Worm (Caenorhabditis elegans): ENCODE results near the gene drd-50.
"Not testable (repeated sequence)": the region's sequence is repeated elsewhere in the genome, so short reads cannot be mapped to it uniquely, and the experiment has no call there.

drd-50 gene

DNA sequence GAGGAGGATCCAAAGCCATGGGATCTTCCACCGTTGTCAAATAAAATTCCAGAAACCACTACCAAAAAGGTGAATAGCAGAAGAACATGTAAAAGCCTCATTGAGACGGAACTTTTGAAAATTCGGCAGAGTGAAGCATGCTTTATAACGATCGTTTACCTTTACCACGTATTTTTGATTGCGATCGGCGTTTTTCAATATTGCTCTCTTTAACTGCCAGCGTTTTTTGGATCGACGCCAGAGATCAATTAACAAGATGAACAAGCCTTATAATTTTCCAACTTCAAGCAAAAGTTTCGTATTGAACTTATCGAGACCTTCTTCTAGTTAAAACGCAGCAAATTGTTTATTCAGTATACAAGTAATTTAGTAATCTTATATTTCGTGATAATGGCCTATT, 21.5 kb downstream of the drd-50 start, which contains the start of gene F49F1.10:
Gene F49F1.10, minus strand, starts transcription at position 101 of the 400 bp plus-strand sequence.
- TF ChIP-seq nhr-12 (tag; optimal IDR thresholded peaks at IDR 0.05), result no peak

DNA sequence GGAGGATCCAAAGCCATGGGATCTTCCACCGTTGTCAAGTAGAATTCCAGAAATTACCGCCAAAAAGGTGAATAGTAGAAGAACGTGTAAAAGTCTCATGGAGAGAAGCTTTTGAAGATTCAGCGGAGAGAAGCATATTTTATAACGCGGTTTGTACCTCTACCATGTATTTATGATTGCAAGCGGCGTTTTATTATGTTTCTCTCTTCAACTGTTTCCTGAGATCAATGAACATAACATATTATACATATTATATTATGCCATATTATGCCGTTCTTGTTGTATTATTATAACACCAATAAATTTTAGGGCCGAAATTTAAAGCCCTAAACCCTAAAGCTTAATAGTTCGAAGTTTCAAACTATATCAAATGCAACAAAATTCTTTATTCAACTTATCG, 22.7 kb downstream of the drd-50 start, which contains the start of gene F49F1.18:
Gene F49F1.18, minus strand, starts transcription at position 101 of the 400 bp plus-strand sequence.
- TF ChIP-seq skn-1 (tag; optimal IDR thresholded peaks at IDR 0.05) (no peak), nhr-11 (tag; optimal IDR thresholded peaks at IDR 0.05) (no peak), nhr-25 (tag; optimal IDR thresholded peaks at IDR 0.05) (no peak), ceh-16 (tag; optimal IDR thresholded peaks at IDR 0.05) (no peak), pqm-1 (tag; optimal IDR thresholded peaks at IDR 0.05) (no peak), lsy-12 (tag; optimal IDR thresholded peaks at IDR 0.05) (no peak)

DNA sequence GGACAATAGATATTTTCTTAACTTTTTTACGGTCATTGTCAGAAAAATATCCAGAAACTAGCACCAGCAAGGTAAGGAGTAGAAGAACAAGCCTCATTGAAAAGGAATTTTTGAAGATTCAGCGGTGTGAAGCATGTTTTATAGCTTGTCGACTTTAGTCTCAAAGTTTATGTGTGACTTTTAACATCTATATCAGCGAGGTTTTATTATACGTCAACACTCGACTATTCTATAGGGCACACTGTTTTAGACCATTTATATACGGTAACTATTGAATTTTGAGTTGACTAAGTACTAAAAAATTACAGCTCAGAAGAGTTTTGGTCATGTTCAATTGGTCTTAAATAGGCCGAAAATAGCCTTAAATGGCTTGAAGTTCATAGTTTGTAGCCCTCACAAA, 23.8 kb downstream of the drd-50 start, which contains the start of gene F49F1.11:
Gene F49F1.11, minus strand, starts transcription at position 101 of the 400 bp plus-strand sequence.
- no peak for TF ChIP-seq fkh-10 (GFP tag; optimal IDR thresholded peaks at IDR 0.05)
- no peak for TF ChIP-seq ceh-28 (tag; optimal IDR thresholded peaks at IDR 0.05)
- no peak for TF ChIP-seq nhr-25 (tag; optimal IDR thresholded peaks at IDR 0.05)
- TF ChIP-seq ceh-9 (tag; optimal IDR thresholded peaks at IDR 0.05), result no peak
- TF ChIP-seq nhr-76 (tag; optimal IDR thresholded peaks at IDR 0.05), result no peak

DNA sequence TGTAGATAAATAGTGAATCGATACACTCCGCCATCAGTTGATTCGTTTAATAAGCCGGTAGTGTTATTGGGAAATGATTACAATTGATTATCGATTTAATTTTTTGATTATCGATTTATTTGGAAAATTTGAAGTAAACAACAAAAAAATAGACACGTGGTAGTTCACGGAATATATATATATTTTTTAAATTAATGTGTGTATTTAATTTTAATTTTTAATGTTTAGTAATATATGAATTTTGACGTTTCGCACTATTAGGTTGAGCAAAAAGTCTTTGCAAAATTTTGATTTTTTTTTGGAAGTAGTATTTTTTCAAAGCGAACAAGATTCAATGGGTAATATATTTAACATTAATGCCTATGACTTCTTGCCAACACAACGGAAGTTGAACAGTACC, 25.5 kb downstream of the drd-50 start, which contains the start of gene F49F1.12:
Gene F49F1.12, minus strand, starts transcription at position 101 of the 400 bp plus-strand sequence.
- not testable (repeated sequence) for TF ChIP-seq skn-1, pha-4, elt-1 (tag; optimal IDR thresholded peaks at IDR 0.05)

DNA sequence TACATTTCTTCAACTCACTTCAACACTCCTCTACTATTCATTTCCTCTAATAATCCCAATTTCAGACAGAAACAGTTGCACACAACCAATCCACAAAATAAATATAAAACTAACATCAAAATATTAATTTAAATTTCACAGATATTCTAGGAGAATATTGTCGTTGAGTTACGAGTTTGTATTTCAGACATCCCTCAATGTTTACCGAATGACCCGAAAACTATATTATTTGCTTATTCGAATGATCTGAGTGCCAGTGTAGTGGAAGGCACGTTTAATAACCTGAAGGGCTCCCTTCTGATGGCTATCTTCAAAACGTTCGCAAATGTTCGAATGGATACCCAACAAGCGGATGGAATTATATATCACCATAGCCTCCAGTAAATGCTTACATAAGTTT, 27.3 kb downstream of the drd-50 start, which contains the start of gene R07C12.3:
Gene R07C12.3, plus strand, starts transcription at position 301 of the 400 bp plus-strand sequence.
- TF ChIP-seq elt-3 (tag; optimal IDR thresholded peaks at IDR 0.05) (no peak), lin-15B (tag; optimal IDR thresholded peaks at IDR 0.05) (no peak), zag-1 (tag; optimal IDR thresholded peaks at IDR 0.05) (no peak), ama-1 (optimal IDR thresholded peaks at IDR 0.05) (no peak), mml-1 (tag; optimal IDR thresholded peaks at IDR 0.05) (no peak), tbx-2 (tag; optimal IDR thresholded peaks at IDR 0.05) (no peak), ceh-16 (tag; optimal IDR thresholded peaks at IDR 0.05) (no peak), nfya-1 (tag; optimal IDR thresholded peaks at IDR 0.05; ENCODE audit: insufficient read depth) (no peak), fkh-10 (GFP tag; optimal IDR thresholded peaks at IDR 0.05) (no peak), unc-62 (GFP tag; optimal IDR thresholded peaks at IDR 0.05) (no peak), aly-2 (tag; optimal IDR thresholded peaks at IDR 0.05) (no peak), sea-2 (GFP tag; optimal IDR thresholded peaks at IDR 0.05) (no peak), nhr-11 (tag; optimal IDR thresholded peaks at IDR 0.05) (no peak), lsy-12 (tag; optimal IDR thresholded peaks at IDR 0.05) (no peak), egl-5 (tag; optimal IDR thresholded peaks at IDR 0.05) (no peak)

DNA sequence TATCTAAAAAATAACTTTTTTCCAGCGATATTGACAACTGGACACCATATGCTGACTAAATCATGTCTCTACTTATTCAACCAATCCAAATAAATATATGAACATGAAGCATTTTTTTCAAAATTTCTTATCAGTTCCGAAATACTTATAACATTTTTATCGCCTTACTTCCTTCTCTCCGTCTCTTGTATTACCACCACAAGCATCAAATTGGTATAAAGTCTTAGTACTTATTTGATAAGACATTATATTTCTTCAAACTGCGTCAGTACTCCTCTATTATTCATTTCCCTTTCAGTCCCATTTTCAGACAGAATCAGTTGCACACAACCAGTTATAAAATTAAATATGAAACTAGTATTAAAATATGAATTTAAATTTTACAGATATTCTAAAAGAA, 30.4 kb downstream of the drd-50 start:
- no peak for TF ChIP-seq egl-5 (tag; optimal IDR thresholded peaks at IDR 0.05)
- TF ChIP-seq nhr-43 (tag; optimal IDR thresholded peaks at IDR 0.05; ENCODE audit: poor library complexity, severe bottlenecking), result no peak
- TF ChIP-seq lin-39 (tag; optimal IDR thresholded peaks at IDR 0.05), result no peak
- TF ChIP-seq tbx-2 (tag; optimal IDR thresholded peaks at IDR 0.05), result no peak
- TF ChIP-seq ceh-16 (tag; optimal IDR thresholded peaks at IDR 0.05), result no peak
- no peak for TF ChIP-seq nfya-1 (tag; optimal IDR thresholded peaks at IDR 0.05; ENCODE audit: insufficient read depth)
- TF ChIP-seq nhr-67 (tag; optimal IDR thresholded peaks at IDR 0.05), result no peak
- peak; percentile 53 for TF ChIP-seq jun-1 (tag; optimal IDR thresholded peaks at IDR 0.05)
- no peak for TF ChIP-seq daf-12 (tag; optimal IDR thresholded peaks at IDR 0.05)
- TF ChIP-seq nhr-237 (tag; optimal IDR thresholded peaks at IDR 0.05), result no peak
- no peak for TF ChIP-seq nhr-23 (tag; optimal IDR thresholded peaks at IDR 0.05)
- no peak for TF ChIP-seq fkh-10 (GFP tag; optimal IDR thresholded peaks at IDR 0.05)
- no peak for TF ChIP-seq nhr-25 (tag; optimal IDR thresholded peaks at IDR 0.05)
- TF ChIP-seq nhr-12 (tag; optimal IDR thresholded peaks at IDR 0.05), result no peak
- no peak for TF ChIP-seq eor-1 (tag; optimal IDR thresholded peaks at IDR 0.05)
- TF ChIP-seq zag-1 (tag; optimal IDR thresholded peaks at IDR 0.05), result no peak
- no peak for TF ChIP-seq fos-1 (tag; optimal IDR thresholded peaks at IDR 0.05)
- no peak for TF ChIP-seq lsy-12 (tag; optimal IDR thresholded peaks at IDR 0.05)
- no peak for TF ChIP-seq egl-27 (tag; optimal IDR thresholded peaks at IDR 0.05)
- peak; percentile 93 for TF ChIP-seq elt-2 (tag; optimal IDR thresholded peaks at IDR 0.05)
- TF ChIP-seq pha-4 (tag; optimal IDR thresholded peaks at IDR 0.05), result peak; percentile 42
- TF ChIP-seq mdl-1 (tag; optimal IDR thresholded peaks at IDR 0.05), result no peak
- no peak for TF ChIP-seq skn-1 (tag; optimal IDR thresholded peaks at IDR 0.05)
- TF ChIP-seq ama-1 (optimal IDR thresholded peaks at IDR 0.05), result no peak
- no peak for TF ChIP-seq aly-2 (tag; optimal IDR thresholded peaks at IDR 0.05)
- no peak for TF ChIP-seq ceh-9 (tag; optimal IDR thresholded peaks at IDR 0.05)
- TF ChIP-seq pqm-1 (tag; optimal IDR thresholded peaks at IDR 0.05), result peak; percentile 83
